Fruit fly (Drosophila melanogaster): ENCODE results near the gene Tre1.

The Tre1 gene

dm6 chrX:5638588-5638987, 41.2 kb downstream of the Tre1 start:
- TF ChIP-seq tai (GFP tag; optimal IDR thresholded peaks at IDR 0.05) (no peak), h (GFP tag; optimal IDR thresholded peaks at IDR 0.05) (peak; percentile 45), Dfd (GFP tag; optimal IDR thresholded peaks at IDR 0.05) (no peak), br (GFP tag; optimal IDR thresholded peaks at IDR 0.05) (peak; percentile 1), CG32264 (GFP tag; optimal IDR thresholded peaks at IDR 0.05) (no peak), Rel (GFP tag; optimal IDR thresholded peaks at IDR 0.05) (no peak), Rel (tag; optimal IDR thresholded peaks at IDR 0.05) (no peak), HLH106 (tag; optimal IDR thresholded peaks at IDR 0.05) (peak; percentile 58), fru (GFP tag; optimal IDR thresholded peaks at IDR 0.05) (no peak), Vsx2 (GFP tag; optimal IDR thresholded peaks at IDR 0.05; ENCODE audit: partially characterized antibody) (no peak), rgr (GFP tag; optimal IDR thresholded peaks at IDR 0.05) (peak; percentile 54), Abd-B (GFP tag; optimal IDR thresholded peaks at IDR 0.05) (no peak), sage (GFP tag; optimal IDR thresholded peaks at IDR 0.05) (no peak), Dif (GFP tag; optimal IDR thresholded peaks at IDR 0.05; ENCODE audit: partially characterized antibody) (no peak), Hr83 (GFP tag; optimal IDR thresholded peaks at IDR 0.05; ENCODE audit: poor library complexity, severe bottlenecking) (no peak), dl (GFP tag; optimal IDR thresholded peaks at IDR 0.05; ENCODE audit: insufficient read depth in 1 of 2, partially characterized antibody in 2 of 2) (no peak), ey (GFP tag; optimal IDR thresholded peaks at IDR 0.05) (peak; percentile 30), woc (GFP tag; optimal IDR thresholded peaks at IDR 0.05) (peak; percentile 22), foxo (GFP tag; optimal IDR thresholded peaks at IDR 0.05) (peak in 1 of 2 experiments; percentile 32), Sp1 (GFP tag; optimal IDR thresholded peaks at IDR 0.05) (peak; percentile 2)

DNA sequence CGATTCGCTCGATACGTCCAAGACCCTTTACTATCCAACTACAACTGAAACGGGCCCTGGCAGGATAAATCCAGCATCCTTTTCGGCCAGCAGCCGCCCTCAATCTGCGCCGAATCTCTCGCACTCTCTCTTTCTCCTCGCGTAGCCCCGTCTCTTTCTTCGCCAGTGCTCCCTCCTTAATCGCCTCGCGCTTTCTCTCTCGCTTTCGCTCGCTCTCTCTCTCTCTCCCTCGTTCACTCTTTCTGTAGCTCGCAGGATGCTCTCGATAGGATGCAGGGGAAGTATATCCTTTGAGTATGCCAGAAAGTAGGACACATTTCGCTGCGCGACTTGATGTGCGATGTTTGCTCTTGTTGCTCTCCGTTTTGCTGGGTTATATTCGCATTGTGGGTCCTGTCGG, 42.2 kb downstream of the Tre1 start:
- TF ChIP-seq tai (GFP tag; optimal IDR thresholded peaks at IDR 0.05) (no peak), Vsx2 (GFP tag; optimal IDR thresholded peaks at IDR 0.05; ENCODE audit: partially characterized antibody) (no peak), Myc (optimal IDR thresholded peaks at IDR 0.05) (no peak), pan (optimal IDR thresholded peaks at IDR 0.05) (no peak), Dif (GFP tag; optimal IDR thresholded peaks at IDR 0.05; ENCODE audit: partially characterized antibody) (peak; percentile 16), psq (GFP tag; optimal IDR thresholded peaks at IDR 0.05) (no peak)

- TF ChIP-seq CG32264 (GFP tag; optimal IDR thresholded peaks at IDR 0.05) (no peak), Myc (optimal IDR thresholded peaks at IDR 0.05) (no peak), Dfd (GFP tag; optimal IDR thresholded peaks at IDR 0.05) (no peak), Vsx2 (GFP tag; optimal IDR thresholded peaks at IDR 0.05; ENCODE audit: partially characterized antibody) (no peak), sage (GFP tag; optimal IDR thresholded peaks at IDR 0.05) (no peak), Mio (GFP tag; optimal IDR thresholded peaks at IDR 0.05) (no peak), N (GFP tag; optimal IDR thresholded peaks at IDR 0.05) (no peak), CrebA (GFP tag; optimal IDR thresholded peaks at IDR 0.05; ENCODE audit: borderline replicate concordance) (no peak), dmrt93B (GFP tag; optimal IDR thresholded peaks at IDR 0.05) (no peak), Rel (GFP tag; optimal IDR thresholded peaks at IDR 0.05) (no peak), Rel (tag; optimal IDR thresholded peaks at IDR 0.05) (no peak)
Observed at dm6 chrX:5636529-5637099, 43.2 kb downstream of the Tre1 start.

dm6 chrX:5634714-5635113, 45.1 kb downstream of the Tre1 start:
- TF ChIP-seq Dif (GFP tag; optimal IDR thresholded peaks at IDR 0.05; ENCODE audit: partially characterized antibody) (no peak), ey (GFP tag; optimal IDR thresholded peaks at IDR 0.05) (no peak), h (GFP tag; optimal IDR thresholded peaks at IDR 0.05) (no peak)
